Fruit fly (Drosophila melanogaster): ENCODE data around the gene Phlpp.

Gene Phlpp

DNA sequence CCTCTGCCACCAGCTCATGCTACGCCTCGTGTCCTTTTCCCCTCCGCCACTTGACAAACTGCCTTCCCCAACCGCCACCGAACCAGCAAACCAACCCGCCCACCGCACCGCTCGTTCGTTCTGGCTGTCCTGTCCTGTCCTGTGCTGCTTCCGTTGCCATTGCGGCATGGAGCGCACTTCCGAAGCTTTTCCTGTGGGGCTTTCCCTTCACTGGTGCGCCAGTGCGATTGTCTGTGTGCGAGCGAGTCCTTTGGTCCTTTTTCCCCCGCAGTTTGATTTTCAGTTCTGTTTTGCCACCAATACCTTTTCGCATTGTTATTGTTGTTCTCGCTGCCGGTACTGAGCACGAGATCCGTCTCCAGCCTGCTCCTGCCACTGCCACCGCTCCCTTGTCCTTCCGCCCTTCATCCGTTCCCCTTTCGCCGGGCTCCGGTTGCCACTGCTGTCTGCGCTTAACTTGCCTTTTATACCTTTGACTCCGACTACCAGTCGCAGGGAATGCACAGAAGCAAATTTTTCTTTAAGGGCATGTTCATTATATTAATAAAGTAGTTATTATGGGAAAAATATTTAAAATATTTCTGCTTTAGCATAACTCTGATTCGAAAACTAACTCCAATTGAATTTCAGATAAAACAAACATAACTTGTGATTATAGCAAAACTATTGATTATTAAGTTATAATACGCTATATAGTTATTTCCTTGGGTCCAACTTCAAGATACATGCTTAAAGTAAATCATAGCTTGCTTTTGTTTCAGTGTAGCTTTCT is 34.8 kb upstream of the Phlpp start (continued):
- TF ChIP-seq CG17359 (tag; optimal IDR thresholded peaks at IDR 0.05) (peak; percentile 72), HLHmδ (GFP tag; optimal IDR thresholded peaks at IDR 0.05) (no peak), CG3847 (GFP tag; IDR thresholded peaks at IDR 0.05) (0 out of 2 replicates have a peak, but pooled peaks have one; percentile 9), CG10147 (GFP tag; optimal IDR thresholded peaks at IDR 0.05) (peak; percentile 76), CG11085 (GFP tag; IDR thresholded peaks at IDR 0.05) (no peak), corto (GFP tag; optimal IDR thresholded peaks at IDR 0.05) (no peak), HmgZ (tag; optimal IDR thresholded peaks at IDR 0.05) (peak; percentile 65), crol (GFP tag; IDR thresholded peaks at IDR 0.05) (peak; percentile 90), ATbp (GFP tag; optimal IDR thresholded peaks at IDR 0.05) (peak; percentile 53), CG17328 (GFP tag; IDR thresholded peaks at IDR 0.05) (no peak; the same call in 1 of the 2 replicates), CG16815 (GFP tag; optimal IDR thresholded peaks at IDR 0.05) (peak; percentile 25), CG4328 (GFP tag; optimal IDR thresholded peaks at IDR 0.05) (peak; percentile 73), salm (tag; optimal IDR thresholded peaks at IDR 0.05) (no peak), Ravus (GFP tag; IDR thresholded peaks at IDR 0.05) (no peak), lilli (GFP tag; optimal IDR thresholded peaks at IDR 0.05) (peak; percentile 50), CG31388 (GFP tag; optimal IDR thresholded peaks at IDR 0.05) (no peak), pzg (GFP tag; optimal IDR thresholded peaks at IDR 0.05) (no peak), Awh (GFP tag; IDR thresholded peaks at IDR 0.05) (no peak), cg (GFP tag; optimal IDR thresholded peaks at IDR 0.05) (no peak), B-H1 (GFP tag; IDR thresholded peaks at IDR 0.05) (peak; percentile 37; the same call in 2 of the 3 replicates), HHEX (GFP tag; optimal IDR thresholded peaks at IDR 0.05) (peak; percentile 78), CG12155 (GFP tag; optimal IDR thresholded peaks at IDR 0.05) (peak; percentile 32), Ada2b (GFP tag; IDR thresholded peaks at IDR 0.05) (peak; percentile 39; the same call in 1 of the 2 replicates), NK7.1 (GFP tag; optimal IDR thresholded peaks at IDR 0.05) (no peak), CG16813 (GFP tag; IDR thresholded peaks at IDR 0.05; ENCODE audit: partially characterized antibody) (no peak), hbn (GFP tag; IDR thresholded peaks at IDR 0.05; ENCODE audit: partially characterized antibody) (no peak), CG4404 (GFP tag; IDR thresholded peaks at IDR 0.05) (no peak; the same call in 1 of the 2 replicates), Lhr (GFP tag; optimal IDR thresholded peaks at IDR 0.05) (no peak), CG9932 (GFP tag; IDR thresholded peaks at IDR 0.05) (no peak), mam (GFP tag; optimal IDR thresholded peaks at IDR 0.05) (peak; percentile 51), CG7745 (tag; optimal IDR thresholded peaks at IDR 0.05) (no peak), ap (GFP tag; IDR thresholded peaks at IDR 0.05) (no peak), h (optimal IDR thresholded peaks at IDR 0.05) (no peak), CG1233 (GFP tag; optimal IDR thresholded peaks at IDR 0.05) (peak; percentile 64), CG18476 (GFP tag; optimal IDR thresholded peaks at IDR 0.05) (peak; percentile 35), seq (GFP tag; IDR thresholded peaks at IDR 0.05) (peak; percentile 55; the same call in 1 of the 2 replicates), CG3995 (GFP tag; optimal IDR thresholded peaks at IDR 0.05) (no peak), MTF-1 (GFP tag; optimal IDR thresholded peaks at IDR 0.05; ENCODE audit: borderline replicate concordance) (no peak), CG18764 (GFP tag; optimal IDR thresholded peaks at IDR 0.05) (peak; percentile 12), sd (tag; optimal IDR thresholded peaks at IDR 0.05) (peak; percentile 60), CG3407 (GFP tag; optimal IDR thresholded peaks at IDR 0.05) (peak; percentile 15), CG13624 (GFP tag; optimal IDR thresholded peaks at IDR 0.05) (peak; percentile 5), CG9727 (GFP tag; optimal IDR thresholded peaks at IDR 0.05) (peak; percentile 70), Eip74EF (GFP tag; optimal IDR thresholded peaks at IDR 0.05) (peak in 1 of 2 experiments; percentile 66), Poxn (GFP tag; IDR thresholded peaks at IDR 0.05) (no peak), zen (tag; optimal IDR thresholded peaks at IDR 0.05) (no peak), CG3281 (GFP tag; optimal IDR thresholded peaks at IDR 0.05) (peak; percentile 83), Xbp1 (GFP tag; optimal IDR thresholded peaks at IDR 0.05) (peak; percentile 69), CG33213 (GFP tag; optimal IDR thresholded peaks at IDR 0.05) (no peak)

Data from whole organism, embryonic.